Fruit fly (Drosophila melanogaster) S2 (cell line): ENCODE results near the gene mat.

Experiments used
- CG8478 ChIP-seq: fragments of >200 bp; optimal IDR thresholded peaks from 2 replicates; lab custom pipeline; 2018
- CTCF ChIP-seq, 2 experiments: fragments of >200 bp; optimal IDR thresholded peaks; 2 replicates each; lab custom pipeline; 2018

DNA sequence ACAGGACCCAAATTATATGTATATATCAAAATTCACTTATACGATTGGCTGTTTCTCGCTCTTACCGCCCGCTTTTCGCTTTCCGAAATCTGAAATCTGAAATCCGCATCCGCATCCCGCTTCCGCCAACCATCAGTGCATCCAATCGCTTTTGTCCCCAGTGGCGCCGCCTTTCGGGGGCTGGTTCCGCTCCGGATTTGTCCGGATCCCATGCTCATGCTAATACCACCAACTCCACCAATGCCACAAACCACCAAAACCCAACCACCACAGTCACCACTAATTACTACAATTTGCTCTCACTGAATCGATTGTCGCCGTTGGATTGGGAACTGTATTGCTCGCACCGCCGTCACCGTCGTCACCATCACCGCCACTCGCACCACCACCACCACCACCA lies 33.9 kb upstream of the mat start:
- TF ChIP-seq CTCF (optimal IDR thresholded peaks at IDR 0.05; lab: Kevin White, UChicago) (peak in 1 of 2 experiments; percentile 25), CG8478 (lab: Kevin White, UChicago) (no peak)
